Fruit fly (Drosophila melanogaster): ENCODE measurements around the gene Poxm.
A peak's percentile ranks its signal among the peaks of the same experiment; 100 is the strongest.

Poxm gene

DNA sequence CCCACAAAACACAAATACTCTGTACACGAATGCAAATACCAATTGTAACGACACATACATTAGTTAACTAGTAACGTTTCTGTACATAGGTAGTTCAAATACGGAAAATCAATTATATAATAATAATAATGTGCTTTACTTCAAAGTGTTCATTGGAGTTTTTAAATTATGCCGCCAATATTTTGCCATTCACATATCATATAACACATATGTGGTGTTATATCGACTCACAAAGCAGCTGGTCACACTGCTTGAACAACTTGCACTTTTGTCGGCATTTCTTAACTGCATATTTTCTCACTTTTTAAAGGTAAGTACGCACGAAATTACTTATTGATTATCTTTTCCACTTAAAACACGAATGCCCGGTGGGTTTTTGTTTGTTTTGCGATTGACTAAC lies 10.6 kb upstream of the Poxm start, which contains the start of gene DppIII:
Gene DppIII (plus strand): TSS at position 227 of the 400 bp plus-strand sequence.
- no peak for TF ChIP-seq CG9948 (tag; optimal IDR thresholded peaks at IDR 0.05)

DNA sequence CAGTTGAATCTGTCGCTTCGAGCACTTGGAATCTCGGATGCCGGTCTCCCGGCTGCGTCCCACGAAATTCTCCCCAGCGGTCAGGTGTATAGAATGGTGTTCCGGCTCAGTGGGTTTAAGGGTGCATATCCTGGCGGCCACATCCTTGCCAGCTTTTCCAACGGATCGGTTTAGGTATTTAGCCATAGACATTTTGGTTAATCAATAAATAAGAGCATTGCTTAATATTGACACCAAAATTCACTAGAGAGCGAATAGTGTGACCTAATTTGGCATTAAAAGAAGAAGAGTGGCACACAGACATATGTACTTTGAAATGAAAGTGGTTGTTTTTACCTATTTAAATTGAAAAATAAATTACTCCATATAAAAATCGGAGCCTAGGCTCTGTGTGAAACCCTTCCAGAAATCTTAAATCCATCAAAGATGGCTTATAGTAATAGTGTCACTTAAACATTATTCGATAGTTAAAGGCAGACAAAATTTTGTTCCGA lies 9.7 kb upstream of the Poxm start, which contains the start of the genes PNKP and COX7AL:
Gene PNKP (minus strand): TSS at position 266 of the 494 bp plus-strand sequence.
Gene COX7AL (plus strand): TSS at position 419 of the 494 bp plus-strand sequence.
- TF ChIP-seq CG15710 (tag; optimal IDR thresholded peaks at IDR 0.05) (no peak), CG8301 (tag; optimal IDR thresholded peaks at IDR 0.05) (no peak), Pif1B (GFP tag; optimal IDR thresholded peaks at IDR 0.05) (no peak), EcR (GFP tag; optimal IDR thresholded peaks at IDR 0.05) (no peak), Snoo (tag; optimal IDR thresholded peaks at IDR 0.05) (no peak), CG13204 (GFP tag; optimal IDR thresholded peaks at IDR 0.05) (no peak), CG12605 (GFP tag; IDR thresholded peaks at IDR 0.05) (no peak), Ets98B (GFP tag; IDR thresholded peaks at IDR 0.05) (no peak)

DNA sequence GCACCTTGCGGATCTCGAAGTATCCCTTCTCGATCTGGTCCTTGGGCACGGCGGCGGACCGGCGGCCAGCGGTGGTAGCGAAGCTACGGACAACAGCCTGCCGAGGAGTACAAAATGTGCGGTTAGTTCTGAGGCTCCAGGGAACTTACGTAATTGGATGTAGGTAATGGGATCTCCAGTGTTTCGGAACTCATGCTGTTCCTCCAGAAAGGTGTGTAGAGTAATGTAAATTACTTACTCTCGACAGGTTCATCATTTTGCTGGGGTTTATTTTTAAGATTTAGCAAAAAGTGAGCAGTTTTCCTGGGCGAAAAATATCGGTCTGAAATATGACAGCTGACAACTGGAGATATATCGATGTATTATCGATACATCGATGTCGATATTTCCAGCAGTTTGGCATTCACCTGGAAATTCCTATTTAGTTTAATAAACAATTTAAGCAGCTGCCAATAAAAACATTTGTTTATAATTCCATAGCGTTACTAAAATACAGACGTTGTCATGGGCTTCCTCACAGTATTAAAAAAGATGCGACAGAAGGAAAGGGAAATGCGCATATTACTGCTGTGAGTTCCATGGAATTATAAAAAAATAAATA lies 7.2 kb upstream of the Poxm start, which contains the start of the genes COX7A and Arl2:
Gene COX7A (minus strand): TSS at position 369 of the 601 bp plus-strand sequence.
Gene Arl2 (plus strand): TSS at position 426 of the 601 bp plus-strand sequence.
- TF ChIP-seq CG8159 (tag; optimal IDR thresholded peaks at IDR 0.05) (no peak), EcR (GFP tag; optimal IDR thresholded peaks at IDR 0.05) (no peak), fd96Ca (GFP tag; IDR thresholded peaks at IDR 0.05) (no peak), CG8301 (tag; optimal IDR thresholded peaks at IDR 0.05) (no peak), rn (GFP tag; IDR thresholded peaks at IDR 0.05) (no peak), CG13204 (GFP tag; optimal IDR thresholded peaks at IDR 0.05) (no peak), Pif1A (GFP tag; optimal IDR thresholded peaks at IDR 0.05) (no peak), gl (tag; optimal IDR thresholded peaks at IDR 0.05) (no peak), D1 (tag; optimal IDR thresholded peaks at IDR 0.05) (no peak), CG32121 (GFP tag; IDR thresholded peaks at IDR 0.05) (no peak; the same call in 1 of the 2 replicates), CG4496 (GFP tag; IDR thresholded peaks at IDR 0.05) (no peak), Snoo (tag; optimal IDR thresholded peaks at IDR 0.05) (no peak), Ets98B (GFP tag; IDR thresholded peaks at IDR 0.05) (no peak), CG14655 (GFP tag; optimal IDR thresholded peaks at IDR 0.05) (no peak), CG9948 (tag; optimal IDR thresholded peaks at IDR 0.05) (no peak), CG34367 (tag; optimal IDR thresholded peaks at IDR 0.05) (no peak), CG12605 (GFP tag; IDR thresholded peaks at IDR 0.05) (no peak), Pif1B (GFP tag; optimal IDR thresholded peaks at IDR 0.05) (no peak)

DNA sequence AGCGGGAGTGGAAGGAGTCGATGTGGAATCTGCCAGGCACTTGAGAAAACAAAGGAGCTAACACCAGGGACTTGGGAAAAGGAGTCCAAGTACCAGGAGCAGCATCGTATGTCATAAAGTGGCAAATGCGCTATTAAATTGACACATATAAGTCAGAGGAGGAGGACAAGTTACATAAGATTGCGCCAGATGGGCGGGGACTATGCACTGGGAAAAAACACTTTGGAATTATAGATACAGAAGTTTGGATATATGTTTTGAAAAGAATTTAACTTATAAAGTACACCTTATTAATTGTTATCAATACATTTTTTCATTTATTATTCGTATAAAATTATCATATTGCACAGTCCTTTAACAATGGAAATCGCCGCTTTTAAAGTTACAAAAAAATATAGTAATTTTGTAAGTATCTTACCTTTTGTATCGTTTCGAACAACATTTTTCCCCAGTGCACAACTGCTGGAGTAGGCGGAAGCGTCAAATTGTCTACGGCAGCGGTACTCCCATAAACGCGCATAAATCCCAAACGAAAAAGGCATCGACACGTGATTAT lies 2.5 kb upstream of the Poxm start:
- TF ChIP-seq CG10348 (GFP tag; IDR thresholded peaks at IDR 0.05), result no peak

DNA sequence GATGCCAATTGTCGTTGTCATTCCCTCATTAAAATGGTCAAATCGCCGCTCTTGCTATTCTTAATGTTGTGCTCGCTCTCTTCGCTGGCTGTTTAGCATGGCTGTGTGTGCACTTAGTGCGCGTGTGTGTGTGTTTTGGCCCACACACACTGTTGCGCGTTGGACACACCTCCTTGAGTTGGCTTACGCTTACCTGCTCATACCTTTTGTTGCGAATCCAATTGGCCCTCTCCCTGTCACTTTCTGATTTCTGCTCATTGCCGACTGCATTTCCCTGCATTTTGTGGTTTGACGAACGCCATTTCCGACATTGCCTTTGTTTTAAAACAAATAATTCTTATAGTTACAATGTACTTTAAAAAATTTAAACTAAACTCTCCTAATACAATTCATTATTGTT lies 1.4 kb upstream of the Poxm start:
- TF ChIP-seq CG15710 (tag; optimal IDR thresholded peaks at IDR 0.05) (no peak), fd96Ca (GFP tag; IDR thresholded peaks at IDR 0.05) (0 out of 3 replicates have a peak, but pooled peaks have one; percentile 28)

DNA sequence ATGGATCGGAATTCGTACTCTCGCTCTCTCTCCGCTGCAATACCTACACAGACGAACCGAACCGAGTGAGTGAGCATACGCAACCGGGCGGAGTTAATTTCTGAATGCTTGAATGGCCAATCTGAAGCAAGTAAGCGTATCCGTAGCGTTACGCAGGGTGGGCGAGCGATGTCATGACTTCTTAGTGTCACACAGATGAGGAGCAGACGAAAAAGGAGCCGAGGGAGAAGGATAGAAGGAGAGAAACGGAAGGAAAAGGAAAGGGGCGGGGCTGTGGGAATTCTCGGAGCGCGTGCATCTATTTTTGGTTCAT lies 835 bp upstream of the Poxm start:
- no peak for TF ChIP-seq CG17806 (tag; optimal IDR thresholded peaks at IDR 0.05)
- TF ChIP-seq Snoo (tag; optimal IDR thresholded peaks at IDR 0.05), result no peak
- no peak for TF ChIP-seq Pif1B (GFP tag; optimal IDR thresholded peaks at IDR 0.05)
- no peak for TF ChIP-seq Pif1A (GFP tag; optimal IDR thresholded peaks at IDR 0.05)
- no peak for TF ChIP-seq CG9948 (tag; optimal IDR thresholded peaks at IDR 0.05)
- TF ChIP-seq fd96Ca (GFP tag; IDR thresholded peaks at IDR 0.05), result no peak

DNA sequence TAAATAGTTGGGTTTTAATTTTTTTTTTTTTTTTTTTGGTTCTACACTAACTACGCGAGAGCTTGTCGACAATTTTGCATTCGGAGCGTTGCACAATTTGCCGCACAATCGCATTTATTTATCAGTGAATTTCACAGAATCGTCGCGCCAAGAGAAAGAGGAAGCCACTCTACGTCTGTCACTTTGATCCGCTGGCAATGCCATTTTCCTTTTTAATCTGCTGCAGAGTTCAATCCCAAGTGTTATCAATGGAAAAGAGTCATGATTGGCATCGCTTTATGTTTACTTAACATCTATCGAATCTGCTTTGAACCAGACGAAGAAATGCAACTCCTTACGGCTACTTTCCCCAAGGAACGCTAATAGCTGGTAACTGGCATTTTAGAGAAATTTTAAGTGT lies 4.0 kb downstream of the Poxm start:
- TF ChIP-seq EcR (GFP tag; optimal IDR thresholded peaks at IDR 0.05) (peak; percentile 16), Ets98B (GFP tag; IDR thresholded peaks at IDR 0.05) (no peak)
